Fruit fly (Drosophila melanogaster) whole organism, embryonic: ENCODE results near the gene Iru.

Source experiments
- ATbp ChIP-seq: fragments of 200-800 bp; sonication (Bioruptor generic); optimal IDR thresholded peaks from 2 replicates; lab custom pipeline; 2017; ENCODE audit warnings: missing biosample characterization, mild to moderate bottlenecking, missing genetic modification characterization, missing genetic modification reagents
- C15 ChIP-seq: fragments of 200-800 bp; sonication (Bioruptor generic); IDR thresholded peaks from 3 replicates; pipeline ENCODE4 v1.3.6; 2022; ENCODE audit warnings: missing biosample characterization, missing genetic modification characterization
- CG10209 ChIP-seq: fragments of 200-800 bp; sonication (Bioruptor generic); optimal IDR thresholded peaks from 3 replicates; lab custom pipeline; 2017; ENCODE audit warnings: missing biosample characterization, mild to moderate bottlenecking, missing genetic modification characterization, missing genetic modification reagents
- CG10321 ChIP-seq: fragments of 200-800 bp; sonication (Bioruptor generic); IDR thresholded peaks from 2 replicates; pipeline ENCODE4 v1.3.6; 2022; ENCODE audit warnings: missing biosample characterization, missing genetic modification characterization
- CG10979 ChIP-seq: fragments of 200-800 bp; sonication (Bioruptor generic); optimal IDR thresholded peaks from 2 replicates; lab custom pipeline; 2018; ENCODE audit warnings: missing biosample characterization, mild to moderate bottlenecking, missing genetic modification characterization, moderate library complexity
- CG11723 ChIP-seq: fragments of 200-800 bp; sonication (Bioruptor generic); optimal IDR thresholded peaks from 2 replicates; lab custom pipeline; 2017; ENCODE audit warnings: missing biosample characterization, mild to moderate bottlenecking, missing genetic modification characterization
- CG12155 ChIP-seq: fragments of 200-800 bp; sonication (Bioruptor generic); optimal IDR thresholded peaks from 3 replicates; lab custom pipeline; 2016; ENCODE audit warnings: missing biosample characterization, missing genetic modification characterization
- CG12942 ChIP-seq: fragments of 200-800 bp; sonication (Bioruptor generic); optimal IDR thresholded peaks from 3 replicates; lab custom pipeline; 2016; ENCODE audit warnings: missing biosample characterization, missing genetic modification characterization
- CG15011 ChIP-seq: fragments of 200-800 bp; sonication (Bioruptor generic); optimal IDR thresholded peaks from 3 replicates; lab custom pipeline; 2018; ENCODE audit warnings: missing biosample characterization, mild to moderate bottlenecking, missing genetic modification characterization
- CG15479 ChIP-seq: fragments of 200-800 bp; sonication (Bioruptor generic); optimal IDR thresholded peaks from 3 replicates; lab custom pipeline; 2019; ENCODE audit warnings: missing biosample characterization, mild to moderate bottlenecking, missing genetic modification characterization, moderate library complexity
- CG1603 ChIP-seq: fragments of 200-800 bp; sonication (Bioruptor generic); optimal IDR thresholded peaks from 2 replicates; lab custom pipeline; 2019; ENCODE audit warnings: missing biosample characterization, mild to moderate bottlenecking, missing genetic modification characterization, moderate library complexity
- CG1647 ChIP-seq: fragments of 200-800 bp; sonication (Bioruptor generic); optimal IDR thresholded peaks from 3 replicates; lab custom pipeline; 2016; ENCODE audit warnings: missing biosample characterization, missing genetic modification characterization
- CG3163 ChIP-seq: fragments of 200-800 bp; sonication (Bioruptor generic); optimal IDR thresholded peaks from 3 replicates; lab custom pipeline; 2016; ENCODE audit warnings: missing biosample characterization, missing genetic modification characterization
- CG32767 ChIP-seq: fragments of 200-800 bp; sonication (Bioruptor generic); IDR thresholded peaks from 2 replicates; pipeline ENCODE4 v1.3.6; 2022; ENCODE audit warnings: missing biosample characterization, missing genetic modification characterization
- CG33557 ChIP-seq: fragments of 200-800 bp; sonication (Bioruptor generic); optimal IDR thresholded peaks from 2 replicates; lab custom pipeline; 2019; ENCODE audit warnings: missing biosample characterization, mild to moderate bottlenecking, missing genetic modification characterization, moderate library complexity
- CG4730 ChIP-seq: fragments of 200-800 bp; sonication (Bioruptor generic); IDR thresholded peaks from 2 replicates; pipeline ENCODE4 v1.3.6; 2022; ENCODE audit warnings: missing biosample characterization, missing genetic modification characterization
- CG7987 ChIP-seq: fragments of 200-800 bp; sonication (Bioruptor generic); optimal IDR thresholded peaks from 2 replicates; lab custom pipeline; 2018; ENCODE audit warnings: missing biosample characterization, mild to moderate bottlenecking, missing genetic modification characterization, moderate library complexity
- CG8944 ChIP-seq: fragments of 200-800 bp; sonication (Bioruptor generic); optimal IDR thresholded peaks from 3 replicates; lab custom pipeline; 2016; ENCODE audit warnings: missing biosample characterization, missing genetic modification characterization
- CG9437 ChIP-seq: fragments of 200-800 bp; sonication (Bioruptor generic); optimal IDR thresholded peaks from 2 replicates; lab custom pipeline; 2018; ENCODE audit warnings: missing biosample characterization, mild to moderate bottlenecking, missing genetic modification characterization
- CG9797 ChIP-seq: fragments of 200-800 bp; sonication (Bioruptor generic); optimal IDR thresholded peaks from 3 replicates; lab custom pipeline; 2018; ENCODE audit warnings: missing biosample characterization, mild to moderate bottlenecking, missing genetic modification characterization
- CHES-1-like ChIP-seq: fragments of 200-800 bp; sonication (Bioruptor generic); optimal IDR thresholded peaks from 2 replicates; lab custom pipeline; 2016; ENCODE audit warnings: missing biosample characterization, missing genetic modification characterization
- ERR ChIP-seq: fragments of 200-800 bp; sonication (Bioruptor generic); optimal IDR thresholded peaks from 2 replicates; lab custom pipeline; 2016; ENCODE audit warnings: missing biosample characterization, missing genetic modification characterization
- Elba2 ChIP-seq: fragments of 200-800 bp; sonication (Bioruptor generic); optimal IDR thresholded peaks from 3 replicates; lab custom pipeline; 2016; ENCODE audit warnings: missing biosample characterization, missing genetic modification characterization
- GATAe ChIP-seq: fragments of 200-800 bp; sonication (Bioruptor generic); conservative IDR thresholded peaks from 2 replicates; pipeline ENCODE4 v1.3.6; 2022; ENCODE audit warnings: missing biosample characterization, missing genetic modification characterization
- H15 ChIP-seq: fragments of 200-800 bp; sonication (Bioruptor generic); IDR thresholded peaks from 3 replicates; pipeline ENCODE4 v1.3.6; 2022; ENCODE audit warnings: missing biosample characterization, missing genetic modification characterization
- Hmr ChIP-seq: fragments of 200-800 bp; sonication (Bioruptor generic); optimal IDR thresholded peaks from 3 replicates; lab custom pipeline; 2017; ENCODE audit warnings: mild to moderate bottlenecking, missing biosample characterization, missing genetic modification reagents, missing genetic modification characterization
- Mes4 ChIP-seq: fragments of 200-800 bp; sonication (Bioruptor generic); optimal IDR thresholded peaks from 2 replicates; lab custom pipeline; 2016; ENCODE audit warnings: missing biosample characterization, missing genetic modification characterization
- NC2α ChIP-seq: fragments of 200-800 bp; sonication (Bioruptor generic); optimal IDR thresholded peaks from 2 replicates; lab custom pipeline; 2016; ENCODE audit warnings: missing biosample characterization, missing genetic modification characterization
- NC2β ChIP-seq: fragments of 200-800 bp; sonication (Bioruptor generic); optimal IDR thresholded peaks from 2 replicates; lab custom pipeline; 2016; ENCODE audit warnings: missing biosample characterization, missing genetic modification characterization
- NK7.1 ChIP-seq: fragments of 200-800 bp; sonication (Bioruptor generic); optimal IDR thresholded peaks from 3 replicates; lab custom pipeline; 2016; ENCODE audit warnings: missing biosample characterization, missing genetic modification characterization
- Side ChIP-seq: fragments of 200-800 bp; sonication (Bioruptor generic); optimal IDR thresholded peaks from 2 replicates; lab custom pipeline; 2016; ENCODE audit warnings: missing biosample characterization, missing genetic modification characterization
- Sox102F ChIP-seq: fragments of 200-800 bp; sonication (Bioruptor generic); optimal IDR thresholded peaks from 2 replicates; lab custom pipeline; 2018; ENCODE audit warnings: missing biosample characterization, mild to moderate bottlenecking, missing genetic modification characterization, moderate library complexity
- Taf1 ChIP-seq: fragments of 200-800 bp; sonication (Bioruptor generic); IDR thresholded peaks from 2 replicates; pipeline ENCODE4 v1.3.6; 2022; ENCODE audit warnings: missing biosample characterization, missing genetic modification characterization
- Xrp1 ChIP-seq: fragments of 200-800 bp; sonication (Bioruptor generic); IDR thresholded peaks from 2 replicates; pipeline ENCODE4 v1.3.6; 2022; ENCODE audit warnings: missing biosample characterization, missing genetic modification characterization
- amos ChIP-seq: fragments of 200-800 bp; sonication (Bioruptor generic); IDR thresholded peaks from 2 replicates; pipeline ENCODE4 v1.3.6; 2022; ENCODE audit warnings: missing biosample characterization, missing genetic modification characterization; ENCODE audit not compliant: partially characterized antibody
- bcd ChIP-seq: fragments of 200-800 bp; sonication (Bioruptor generic); optimal IDR thresholded peaks from 2 replicates; lab custom pipeline; 2017; ENCODE audit warnings: missing biosample characterization, mild to moderate bottlenecking, missing genetic modification characterization
- chinmo ChIP-seq: fragments of 200-800 bp; sonication (Bioruptor generic); IDR thresholded peaks from 4 replicates; pipeline ENCODE4 v1.3.6; 2022; ENCODE audit warnings: missing biosample characterization, missing genetic modification characterization; ENCODE audit not compliant: partially characterized antibody
- chn ChIP-seq: fragments of 200-800 bp; sonication (Bioruptor generic); optimal IDR thresholded peaks from 2 replicates; lab custom pipeline; 2016; ENCODE audit warnings: missing biosample characterization, missing genetic modification characterization
- dati ChIP-seq: fragments of 200-800 bp; sonication (Bioruptor generic); IDR thresholded peaks from 2 replicates; pipeline ENCODE4 v1.3.6; 2022; ENCODE audit warnings: missing biosample characterization, missing genetic modification characterization
- en ChIP-seq: fragments of 200-800 bp; sonication (Bioruptor generic); optimal IDR thresholded peaks from 2 replicates; lab custom pipeline; 2016; ENCODE audit warnings: missing biosample characterization, missing genetic modification characterization
- fu2 ChIP-seq: fragments of 200-800 bp; sonication (Bioruptor generic); optimal IDR thresholded peaks from 2 replicates; lab custom pipeline; 2016; ENCODE audit warnings: missing biosample characterization, missing genetic modification characterization
- gt ChIP-seq: fragments of 200-800 bp; sonication (Bioruptor generic); IDR thresholded peaks from 2 replicates; pipeline ENCODE4 v1.3.6; 2022; ENCODE audit warnings: missing biosample characterization, missing genetic modification characterization
- lmd ChIP-seq: fragments of 200-800 bp; sonication (Bioruptor generic); IDR thresholded peaks from 2 replicates; pipeline ENCODE4 v1.3.6; 2022; ENCODE audit warnings: missing biosample characterization, missing genetic modification characterization
- luna ChIP-seq: fragments of 200-800 bp; sonication (Bioruptor generic); optimal IDR thresholded peaks from 2 replicates; lab custom pipeline; 2016; ENCODE audit warnings: missing biosample characterization, missing genetic modification characterization
- pnt ChIP-seq: fragments of 200-800 bp; sonication (Bioruptor generic); optimal IDR thresholded peaks from 3 replicates; lab custom pipeline; 2016; ENCODE audit warnings: missing biosample characterization, missing genetic modification characterization
- prd ChIP-seq, 3 experiments: fragments of >200 bp in 2 of 3; fragments of 200-800 bp in 1 of 3; sonication (Bioruptor generic) in 1 of 3; optimal IDR thresholded peaks in 2 of 3; IDR thresholded peaks in 1 of 3; 2 replicates in 2 of 3; 3 replicates in 1 of 3; pipeline versions ENCODE4 v1.3.6 to Lab custom; 2017 to 2022; ENCODE audit warnings: missing biosample characterization in 1 of 3, missing genetic modification characterization in 1 of 3
- psq ChIP-seq: fragments of 200-800 bp; sonication (Bioruptor generic); optimal IDR thresholded peaks from 2 replicates; lab custom pipeline; 2017; ENCODE audit warnings: missing biosample characterization, missing genetic modification characterization
- ranshi ChIP-seq: fragments of 200-800 bp; sonication (Bioruptor generic); IDR thresholded peaks from 2 replicates; pipeline ENCODE4 v1.3.6; 2022; ENCODE audit warnings: missing biosample characterization, missing genetic modification characterization
- sens ChIP-seq: fragments of 200-800 bp; sonication (Bioruptor generic); peaks from one replicate; lab custom pipeline; 2016; ENCODE audit warnings: missing biosample characterization, missing genetic modification characterization
- sisA ChIP-seq: fragments of 200-800 bp; sonication (Bioruptor generic); IDR thresholded peaks from 2 replicates; pipeline ENCODE4 v1.3.6; 2022; ENCODE audit warnings: missing biosample characterization, missing genetic modification characterization

Gene Iru

dm6 chr3R:8992928-8993579, 13.2 kb upstream of the Iru start, which contains the start of gene CG11975 (continued):
- TF ChIP-seq CHES-1-like (GFP tag; lab: Kevin White, UChicago) (peak; percentile 94), bcd (GFP tag; lab: Kevin White, UChicago) (no peak), chinmo (no peak), CG12155 (GFP tag; lab: Kevin White, UChicago) (peak; percentile 80), CG1603 (no peak), chn (peak; percentile 95), fu2 (peak; percentile 85), lmd (GFP tag; lab: Robert Waterston, UW) (peak; percentile 70), CG33557 (GFP tag; lab: Kevin White, UChicago) (peak; percentile 63), CG10209 (GFP tag; lab: Kevin White, UChicago) (peak; percentile 47), en (peak; percentile 62), CG9797 (GFP tag; lab: Kevin White, UChicago) (peak; percentile 24), CG7987 (GFP tag; lab: Kevin White, UChicago) (peak; percentile 44), CG10321 (GFP tag; lab: Robert Waterston, UW) (no peak), psq (GFP tag; lab: Kevin White, UChicago) (peak; percentile 35), CG10979 (tag; lab: Kevin White, UChicago) (peak; percentile 57), CG11723 (no peak), CG15011 (GFP tag; lab: Kevin White, UChicago) (no peak), H15 (GFP tag; lab: Robert Waterston, UW) (no peak), prd (optimal IDR thresholded peaks at IDR 0.05; lab: Kevin White, UChicago) (no peak), prd (GFP tag; IDR thresholded peaks at IDR 0.05; lab: Robert Waterston, UW) (peak; percentile 55), Sox102F (GFP tag; lab: Kevin White, UChicago) (no peak), dati (GFP tag; lab: Robert Waterston, UW) (no peak), amos (GFP tag; lab: Robert Waterston, UW) (peak; percentile 64), CG15479 (no peak), sens (GFP tag; lab: Kevin White, UChicago) (peak; percentile 98), CG1647 (GFP tag; lab: Kevin White, UChicago) (peak; percentile 65), CG12942 (GFP tag; lab: Kevin White, UChicago) (peak; percentile 87), NC2α (peak; percentile 22), Taf1 (GFP tag; lab: Robert Waterston, UW) (peak; percentile 58), CG8944 (GFP tag; lab: Kevin White, UChicago) (peak; percentile 84), Side (GFP tag; lab: Kevin White, UChicago) (peak; percentile 83), ATbp (GFP tag; lab: Kevin White, UChicago) (no peak), Xrp1 (GFP tag; lab: Robert Waterston, UW) (peak; percentile 70; the same call in 1 of the 2 replicates), sisA (peak; percentile 63), pnt (GFP tag; lab: Kevin White, UChicago) (peak; percentile 68), ERR (GFP tag; lab: Kevin White, UChicago) (peak; percentile 37), NK7.1 (GFP tag; lab: Kevin White, UChicago) (peak; percentile 64), luna (GFP tag; lab: Kevin White, UChicago) (peak; percentile 72), NC2β (GFP tag; lab: Kevin White, UChicago) (peak; percentile 72), CG32767 (no peak), ranshi (0 out of 2 replicates have a peak, but pooled peaks have one; percentile 53), GATAe (GFP tag; lab: Robert Waterston, UW) (0 out of 2 replicates have a peak, but pooled peaks have one; percentile 54), Mes4 (peak; percentile 69), CG4730 (GFP tag; lab: Robert Waterston, UW) (0 out of 2 replicates have a peak, but pooled peaks have one; percentile 24), gt (GFP tag; lab: Robert Waterston, UW) (no peak), C15 (0 out of 3 replicates have a peak, but pooled peaks have one; percentile 17), Elba2 (GFP tag; lab: Kevin White, UChicago) (no peak), Hmr (peak; percentile 80), CG9437 (peak; percentile 31), CG3163 (peak; percentile 73)
